Worm (Caenorhabditis elegans) whole organism, L4/young adult: Measurements from ENCODE around the gene B0454.5.

Experiments used
- W03F9.2 ChIP-seq: fragments of 150-350 bp; optimal IDR thresholded peaks from 2 replicates; lab custom pipeline; 2014; ENCODE audit warnings: missing biosample characterization, missing genetic modification characterization
- dao-5 ChIP-seq: sonication (generic microtip); optimal IDR thresholded peaks from 2 replicates; lab custom pipeline; 2016; ENCODE audit warnings: missing genotype, missing genetic modification characterization, moderate library complexity, missing compliant biosample characterization
- him-1 ChIP-seq: sonication (generic microtip); optimal IDR thresholded peaks from 2 replicates; lab custom pipeline; 2016; ENCODE audit warnings: missing genotype, missing genetic modification reagents, missing genetic modification characterization, missing compliant biosample characterization

DNA sequence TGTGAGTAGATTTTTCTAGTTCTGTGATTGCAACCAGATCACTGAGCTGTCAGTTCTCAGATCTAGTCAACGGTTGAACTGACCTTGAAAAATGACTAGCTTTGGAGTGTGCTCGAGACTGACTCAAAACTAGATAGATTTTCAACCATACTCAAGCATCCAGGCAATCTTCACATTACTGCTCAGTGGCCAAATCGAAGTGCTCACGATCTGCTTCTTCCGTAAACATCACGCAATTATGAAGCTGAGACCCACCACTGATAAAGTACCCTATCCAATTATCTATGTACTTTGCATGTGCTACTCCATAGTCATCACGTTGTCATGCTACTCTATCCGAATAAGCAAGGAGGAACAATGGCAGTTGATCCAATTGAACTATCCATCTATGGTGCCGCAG lies 12.7 kb downstream of the B0454.5 start:
- TF ChIP-seq dao-5 (tag; lab: Kevin White, UChicago): no peak
- TF ChIP-seq W03F9.2 (tag; lab: Kevin White, UChicago): no peak
- TF ChIP-seq him-1 (tag; lab: Kevin White, UChicago): no peak
